Fruit fly (Drosophila melanogaster) S2 (cell line): Measurements from ENCODE around the gene Vps39.

Experiments used
- CG8478 ChIP-seq: fragments of >200 bp; optimal IDR thresholded peaks from 2 replicates; lab custom pipeline; 2018
- CTCF ChIP-seq, 2 experiments: fragments of >200 bp; optimal IDR thresholded peaks; 2 replicates each; lab custom pipeline; 2018

dm6 chr3R:18261602-18262001 is 12.6 kb downstream of the Vps39 start:
- TF ChIP-seq CTCF (optimal IDR thresholded peaks at IDR 0.05; lab: Kevin White, UChicago) (no peak), CG8478 (lab: Kevin White, UChicago) (no peak)
